Worm (Caenorhabditis elegans): ENCODE measurements around the gene srh-8.
A peak's percentile ranks its signal among the peaks of the same experiment; 100 is the strongest.

srh-8 gene

ce11 chrV:4041853-4042424 lies 36.6 kb downstream of the srh-8 start, which contains the start of the genes C49G7.10 and irg-2 (continued):
- TF ChIP-seq zag-1 (tag; optimal IDR thresholded peaks at IDR 0.05) (peak; percentile 7), nhr-90 (tag; optimal IDR thresholded peaks at IDR 0.05; ENCODE audit: poor library complexity) (no peak), fkh-8 (tag; optimal IDR thresholded peaks at IDR 0.05) (peak; percentile 46)

- no peak for TF ChIP-seq efl-3 (GFP tag; optimal IDR thresholded peaks at IDR 0.05)
- no peak for TF ChIP-seq xbp-1 (tag; optimal IDR thresholded peaks at IDR 0.05)
- TF ChIP-seq lin-14 (GFP tag; optimal IDR thresholded peaks at IDR 0.05) = no peak
- TF ChIP-seq egl-27 (tag; optimal IDR thresholded peaks at IDR 0.05) = no peak
- TF ChIP-seq zip-4 (GFP tag; optimal IDR thresholded peaks at IDR 0.05) = no peak
- no peak for TF ChIP-seq C16A3.4 (tag; optimal IDR thresholded peaks at IDR 0.05)
Observed at ce11 chrV:4043632-4044031, 38.3 kb downstream of the srh-8 start, which contains the start of gene phat-3. TSS of gene phat-3 (plus strand) at chrV:4043932.

ce11 chrV:4046122-4046521 lies 40.8 kb downstream of the srh-8 start, which contains the start of gene phat-7:
TSS of gene phat-7 (plus strand) at chrV:4046422.
- TF ChIP-seq nhr-85 (tag) (no peak), pag-3 (tag; optimal IDR thresholded peaks at IDR 0.05; ENCODE audit: borderline replicate concordance, insufficient read depth) (no peak), unc-130 (tag; optimal IDR thresholded peaks at IDR 0.05) (no peak), sptf-1 (tag; optimal IDR thresholded peaks at IDR 0.05) (no peak), nhr-28 (tag; optimal IDR thresholded peaks at IDR 0.05) (no peak), ama-1 (optimal IDR thresholded peaks at IDR 0.05) (no peak), ceh-8 (GFP tag; optimal IDR thresholded peaks at IDR 0.05) (no peak), lin-14 (GFP tag; optimal IDR thresholded peaks at IDR 0.05) (no peak), elt-3 (tag; optimal IDR thresholded peaks at IDR 0.05) (no peak), F16B12.6 (tag; optimal IDR thresholded peaks at IDR 0.05) (no peak), ces-1 (GFP tag; optimal IDR thresholded peaks at IDR 0.05) (no peak), ceh-82 (tag; optimal IDR thresholded peaks at IDR 0.05) (no peak), vab-15 (tag; optimal IDR thresholded peaks at IDR 0.05) (no peak), C04F5.9 (tag; optimal IDR thresholded peaks at IDR 0.05) (no peak), irx-1 (tag; optimal IDR thresholded peaks at IDR 0.05) (no peak), snu-23 (GFP tag; optimal IDR thresholded peaks at IDR 0.05) (no peak), nhr-20 (tag; optimal IDR thresholded peaks at IDR 0.05) (no peak), mdl-1 (tag; optimal IDR thresholded peaks at IDR 0.05) (no peak), unc-86 (tag; optimal IDR thresholded peaks at IDR 0.05) (no peak), nhr-47 (tag; optimal IDR thresholded peaks at IDR 0.05) (no peak)

- TF ChIP-seq efl-1 (optimal IDR thresholded peaks at IDR 0.05) = no peak
- TF ChIP-seq efl-1 (GFP tag; optimal IDR thresholded peaks at IDR 0.05 in 1 of 2) = peak in 1 of 2 experiments; percentile 24
- no peak for TF ChIP-seq elt-3 (tag; optimal IDR thresholded peaks at IDR 0.05)
Observed at ce11 chrV:4047541-4047940, 42.2 kb downstream of the srh-8 start, which contains the start of gene srh-169. TSS of gene srh-169 (plus strand) at chrV:4047841.

- TF ChIP-seq swsn-7 (tag; optimal IDR thresholded peaks at IDR 0.05) = no peak
- no peak for TF ChIP-seq efl-1 (optimal IDR thresholded peaks at IDR 0.05)
- peak in 1 of 2 experiments; percentile 62 for TF ChIP-seq efl-1 (GFP tag; optimal IDR thresholded peaks at IDR 0.05 in 1 of 2)
- no peak for TF ChIP-seq egl-13 (tag; optimal IDR thresholded peaks at IDR 0.05)
Observed at ce11 chrV:4055025-4055424, 49.7 kb downstream of the srh-8 start, which contains the start of gene djr-1.2. TSS of gene djr-1.2 (minus strand) at chrV:4055125.

- TF ChIP-seq sox-4 (tag; optimal IDR thresholded peaks at IDR 0.05) = no peak
- TF ChIP-seq efl-1 (optimal IDR thresholded peaks at IDR 0.05) = no peak
- TF ChIP-seq efl-1 (GFP tag; optimal IDR thresholded peaks at IDR 0.05 in 1 of 2) = no peak
- TF ChIP-seq pqm-1 (tag; optimal IDR thresholded peaks at IDR 0.05) = no peak
- no peak for TF ChIP-seq nhr-19 (GFP tag; conservative IDR thresholded peaks at IDR 0.05)
- TF ChIP-seq sup-37 (GFP tag; optimal IDR thresholded peaks at IDR 0.05) = no peak
- TF ChIP-seq nhr-12 (tag; optimal IDR thresholded peaks at IDR 0.05) = no peak
- TF ChIP-seq sptf-1 (tag; optimal IDR thresholded peaks at IDR 0.05) = no peak
- no peak for TF ChIP-seq mdl-1 (tag; optimal IDR thresholded peaks at IDR 0.05)
- no peak for TF ChIP-seq ceh-82 (tag; optimal IDR thresholded peaks at IDR 0.05)
- no peak for TF ChIP-seq aly-2 (tag; optimal IDR thresholded peaks at IDR 0.05)
- no peak for TF ChIP-seq ces-1 (GFP tag; optimal IDR thresholded peaks at IDR 0.05)
- TF ChIP-seq fos-1 (tag; optimal IDR thresholded peaks at IDR 0.05) = no peak
- no peak for TF ChIP-seq nhr-47 (tag; optimal IDR thresholded peaks at IDR 0.05)
- TF ChIP-seq Y116A8C.19 (tag; optimal IDR thresholded peaks at IDR 0.05; ENCODE audit: borderline replicate concordance) = no peak
Observed at ce11 chrV:4056203-4056602, 50.9 kb downstream of the srh-8 start.

All from whole organism, L1 larva.